Worm (Caenorhabditis elegans) whole organism, midembryonic: Measurements from ENCODE around the gene F53A2.11.

Experiments used
- T22C8.4 ChIP-seq: fragments of 200-800 bp; sonication (Bioruptor generic); IDR thresholded peaks from 2 replicates; pipeline ENCODE4 v1.3.6; 2022; ENCODE audit warnings: missing genetic modification characterization, missing compliant biosample characterization
- flt-1 ChIP-seq: fragments of 200-800 bp; sonication (Bioruptor generic); IDR thresholded peaks from 2 replicates; pipeline ENCODE4 v1.3.6; 2022; ENCODE audit warnings: missing genetic modification characterization, missing compliant biosample characterization
- klf-2 ChIP-seq: fragments of 200-800 bp; sonication (Bioruptor generic); conservative IDR thresholded peaks from 2 replicates; pipeline ENCODE4 v1.3.6; 2022; ENCODE audit warnings: missing genetic modification reagents, missing genetic modification characterization, missing compliant biosample characterization
- ref-1 ChIP-seq: fragments of 200-800 bp; sonication (Bioruptor generic); conservative IDR thresholded peaks from 2 replicates; pipeline ENCODE4 v1.3.6; 2022; ENCODE audit warnings: missing genetic modification reagents, missing genetic modification characterization, missing compliant biosample characterization
- tab-1 ChIP-seq: fragments of 200-800 bp; sonication (Bioruptor generic); IDR thresholded peaks from 2 replicates; pipeline ENCODE4 v1.3.6; 2022; ENCODE audit warnings: missing genetic modification characterization, missing compliant biosample characterization

DNA sequence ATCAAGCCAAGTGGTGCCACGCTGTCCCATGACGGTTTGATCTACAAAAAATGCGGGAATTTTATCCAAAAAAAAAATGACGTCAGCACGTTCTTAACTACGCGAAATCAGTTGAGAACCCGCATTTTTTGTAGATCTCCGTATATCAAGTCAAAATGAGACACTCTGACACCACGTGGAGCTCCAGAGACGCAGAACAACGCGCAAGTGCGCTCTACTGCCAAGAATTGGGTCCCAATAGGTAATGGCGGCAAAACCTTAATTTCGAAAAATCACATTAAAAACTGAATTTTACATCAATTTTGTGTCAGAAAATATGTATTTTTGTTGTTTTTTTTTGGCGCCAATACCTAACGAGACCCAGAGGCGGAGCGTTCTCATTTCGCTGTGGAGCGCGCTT lies 5.5 kb downstream of the F53A2.11 start:
- no peak for TF ChIP-seq ref-1
- TF ChIP-seq tab-1 = no peak
- no peak for TF ChIP-seq flt-1 (GFP tag; lab: Robert Waterston, UW)
- TF ChIP-seq klf-2 (GFP tag; lab: Robert Waterston, UW) = no peak
- TF ChIP-seq T22C8.4 = no peak
